Worm (Caenorhabditis elegans) whole organism, L1 larva: ENCODE results near the gene W09D10.5.

ENCODE experiments used
- ceh-82 ChIP-seq, 3 experiments: fragments of 150-350 bp in 1 of 3; sonication (generic microtip) in 2 of 3; optimal IDR thresholded peaks; 2 replicates each; lab custom pipeline; 2014 to 2017; ENCODE audit warnings: missing biosample characterization in 3 of 3, missing genetic modification characterization in 3 of 3
- ces-1 ChIP-seq: fragments of 150-350 bp; optimal IDR thresholded peaks from 2 replicates; lab custom pipeline; 2014; ENCODE audit warnings: missing biosample characterization, missing genetic modification reagents, missing genetic modification characterization
- efl-3 ChIP-seq: fragments of 200-800 bp; sonication (Bioruptor generic); optimal IDR thresholded peaks from 2 replicates; lab custom pipeline; 2018; ENCODE audit warnings: mild to moderate bottlenecking, missing genetic modification characterization, missing compliant biosample characterization
- ets-5 ChIP-seq: fragments of 200-800 bp; sonication (Bioruptor generic); IDR thresholded peaks from 2 replicates; pipeline ENCODE4 v1.3.6; 2022; ENCODE audit warnings: missing genetic modification characterization, missing compliant biosample characterization
- lir-3 ChIP-seq: sonication (generic microtip); optimal IDR thresholded peaks from 2 replicates; lab custom pipeline; 2016; ENCODE audit warnings: mild to moderate bottlenecking, missing genetic modification characterization, moderate library complexity, missing compliant biosample characterization; ENCODE audit not compliant: poor library complexity
- mdl-1 ChIP-seq, 2 experiments: fragments of 150-350 bp; optimal IDR thresholded peaks; 2 replicates each; lab custom pipeline; 2014 to 2017; ENCODE audit warnings: missing biosample characterization in 2 of 2, missing genetic modification characterization in 2 of 2, inconsistent platforms in 1 of 2
- nhr-90 ChIP-seq: sonication (generic microtip); optimal IDR thresholded peaks from 2 replicates; lab custom pipeline; 2016; ENCODE audit warnings: mild to moderate bottlenecking, missing genetic modification characterization, missing compliant biosample characterization; ENCODE audit not compliant: poor library complexity
- skn-1 ChIP-seq: fragments of 150-350 bp; optimal IDR thresholded peaks from 2 replicates; lab custom pipeline; 2014; ENCODE audit warnings: missing biosample characterization, missing genetic modification characterization
- snpc-4 ChIP-seq: fragments of 150-350 bp; optimal IDR thresholded peaks from 2 replicates; lab custom pipeline; 2014; ENCODE audit warnings: missing biosample characterization, missing genetic modification characterization
- xbp-1 ChIP-seq: sonication (generic microtip); optimal IDR thresholded peaks from 2 replicates; lab custom pipeline; 2016; ENCODE audit warnings: missing genetic modification characterization, missing compliant biosample characterization
- zag-1 ChIP-seq: fragments of 150-350 bp; optimal IDR thresholded peaks from 2 replicates; lab custom pipeline; 2014; ENCODE audit warnings: missing biosample characterization, missing genetic modification characterization
- ztf-11 ChIP-seq, 2 experiments: sonication (generic microtip); optimal IDR thresholded peaks; 2 replicates each; lab custom pipeline; 2016 to 2017; ENCODE audit warnings: missing genetic modification characterization in 2 of 2, missing biosample characterization in 1 of 2, missing compliant biosample characterization in 1 of 2

ce11 chrIII:10704499-10704898 lies 6.8 kb downstream of the W09D10.5 start:
- TF ChIP-seq snpc-4 (tag; lab: Kevin White, UChicago), result no peak
- no peak for TF ChIP-seq lir-3 (tag; lab: Kevin White, UChicago)
- no peak for TF ChIP-seq nhr-90
- no peak for TF ChIP-seq skn-1 (tag; lab: Kevin White, UChicago)
- TF ChIP-seq mdl-1 (tag; optimal IDR thresholded peaks at IDR 0.05; lab: Kevin White, UChicago), result no peak
- TF ChIP-seq efl-3 (GFP tag; lab: Kevin White, UChicago), result no peak
- no peak for TF ChIP-seq ets-5 (GFP tag; lab: Robert Waterston, UW)
- no peak for TF ChIP-seq ceh-82 (tag; optimal IDR thresholded peaks at IDR 0.05; lab: Kevin White, UChicago)
- TF ChIP-seq ztf-11 (tag; optimal IDR thresholded peaks at IDR 0.05; lab: Kevin White, UChicago), result no peak
- TF ChIP-seq zag-1 (tag; lab: Kevin White, UChicago), result no peak
- no peak for TF ChIP-seq ces-1 (GFP tag; lab: Kevin White, UChicago)
- no peak for TF ChIP-seq xbp-1 (tag; lab: Kevin White, UChicago)
